Fruit fly (Drosophila melanogaster) whole organism, embryonic: ENCODE data around the gene CG18542.
A peak's percentile ranks its signal among the peaks of the same experiment; 100 is the strongest.

Source experiments
- ATbp ChIP-seq: fragments of 200-800 bp; sonication (Bioruptor generic); optimal IDR thresholded peaks from 2 replicates; lab custom pipeline; 2017; ENCODE audit warnings: missing biosample characterization, mild to moderate bottlenecking, missing genetic modification characterization, missing genetic modification reagents
- B-H2 ChIP-seq: fragments of 200-800 bp; sonication (Bioruptor generic); optimal IDR thresholded peaks from 2 replicates; lab custom pipeline; 2018; ENCODE audit warnings: missing biosample characterization, mild to moderate bottlenecking, missing genetic modification characterization
- CG10274 ChIP-seq: fragments of 200-800 bp; sonication (Bioruptor generic); optimal IDR thresholded peaks from 3 replicates; lab custom pipeline; 2017; ENCODE audit warnings: missing biosample characterization, mild to moderate bottlenecking, missing genetic modification characterization
- CG10462 ChIP-seq: fragments of 200-800 bp; sonication (Bioruptor generic); optimal IDR thresholded peaks from 2 replicates; lab custom pipeline; 2016; ENCODE audit warnings: missing biosample characterization, missing genetic modification characterization
- CG10543 ChIP-seq: fragments of 200-800 bp; sonication (Bioruptor generic); optimal IDR thresholded peaks from 3 replicates; lab custom pipeline; 2017; ENCODE audit warnings: missing biosample characterization, mild to moderate bottlenecking, missing genetic modification characterization, moderate library complexity
- CG10959 ChIP-seq: fragments of 200-800 bp; sonication (Bioruptor generic); IDR thresholded peaks from 2 replicates; pipeline ENCODE4 v1.3.6; 2022; ENCODE audit warnings: missing biosample characterization, missing genetic modification characterization
- CG1233 ChIP-seq: fragments of 200-800 bp; sonication (Bioruptor generic); optimal IDR thresholded peaks from 4 replicates; lab custom pipeline; 2018; ENCODE audit warnings: missing biosample characterization, mild to moderate bottlenecking, missing genetic modification characterization
- CG13775 ChIP-seq: fragments of 200-800 bp; sonication (Bioruptor generic); optimal IDR thresholded peaks from 3 replicates; lab custom pipeline; 2017; ENCODE audit warnings: missing biosample characterization, mild to moderate bottlenecking, missing genetic modification characterization
- CG15269 ChIP-seq: fragments of 200-800 bp; sonication (Bioruptor generic); optimal IDR thresholded peaks from 2 replicates; lab custom pipeline; 2018; ENCODE audit warnings: missing biosample characterization, mild to moderate bottlenecking, missing genetic modification characterization, moderate library complexity
- CG16815 ChIP-seq: fragments of 200-800 bp; sonication (Bioruptor generic); optimal IDR thresholded peaks from 3 replicates; lab custom pipeline; 2017; ENCODE audit warnings: missing biosample characterization, mild to moderate bottlenecking, missing genetic modification characterization
- CG2678 ChIP-seq: fragments of 200-800 bp; sonication (Bioruptor generic); optimal IDR thresholded peaks from 3 replicates; lab custom pipeline; 2019; ENCODE audit warnings: missing biosample characterization, mild to moderate bottlenecking, missing genetic modification characterization, moderate library complexity
- CG31365 ChIP-seq: fragments of 200-800 bp; sonication (Bioruptor generic); optimal IDR thresholded peaks from 2 replicates; lab custom pipeline; 2018; ENCODE audit warnings: missing biosample characterization, mild to moderate bottlenecking, missing genetic modification characterization
- CG33557 ChIP-seq: fragments of 200-800 bp; sonication (Bioruptor generic); optimal IDR thresholded peaks from 2 replicates; lab custom pipeline; 2019; ENCODE audit warnings: missing biosample characterization, mild to moderate bottlenecking, missing genetic modification characterization, moderate library complexity
- CG34224 ChIP-seq: fragments of 200-800 bp; sonication (Bioruptor generic); IDR thresholded peaks from 3 replicates; pipeline ENCODE4 v1.3.6; 2022; ENCODE audit warnings: missing biosample characterization, missing genetic modification characterization; ENCODE audit not compliant: partially characterized antibody
- CG43689 ChIP-seq: fragments of 200-800 bp; sonication (Bioruptor generic); IDR thresholded peaks from 2 replicates; pipeline ENCODE4 v1.3.6; 2022; ENCODE audit warnings: missing biosample characterization, missing genetic modification characterization
- CG4617 ChIP-seq: fragments of 200-800 bp; sonication (Bioruptor generic); optimal IDR thresholded peaks from 3 replicates; lab custom pipeline; 2016; ENCODE audit warnings: missing biosample characterization, missing genetic modification characterization, borderline replicate concordance
- CG4854 ChIP-seq: fragments of 200-800 bp; sonication (Bioruptor generic); optimal IDR thresholded peaks from 2 replicates; lab custom pipeline; 2016; ENCODE audit warnings: missing biosample characterization, missing genetic modification characterization, inconsistent platforms
- CG5180 ChIP-seq: fragments of 200-800 bp; sonication (Bioruptor generic); optimal IDR thresholded peaks from 3 replicates; lab custom pipeline; 2017; ENCODE audit warnings: missing biosample characterization, missing genetic modification characterization, mild to moderate bottlenecking, moderate library complexity, missing genetic modification reagents
- CG8765 ChIP-seq: fragments of 200-800 bp; sonication (Bioruptor generic); IDR thresholded peaks from 2 replicates; pipeline ENCODE4 v1.3.6; 2022; ENCODE audit warnings: missing biosample characterization, missing genetic modification characterization
- CG9609 ChIP-seq: fragments of 200-800 bp; sonication (Bioruptor generic); optimal IDR thresholded peaks from 3 replicates; lab custom pipeline; 2016; ENCODE audit warnings: missing biosample characterization, missing genetic modification characterization
- D ChIP-seq, 2 experiments: fragments of 200-800 bp in 1 of 2; fragments of >200 bp in 1 of 2; sonication (Bioruptor generic) in 1 of 2; optimal IDR thresholded peaks; 2 replicates in 1 of 2; 3 replicates in 1 of 2; lab custom pipeline; 2017; ENCODE audit warnings: mild to moderate bottlenecking in 1 of 2, missing biosample characterization in 1 of 2, missing genetic modification characterization in 1 of 2, missing genetic modification reagents in 1 of 2
- Doc3 ChIP-seq: fragments of 200-800 bp; sonication (Bioruptor generic); IDR thresholded peaks from 3 replicates; pipeline ENCODE4 v1.3.6; 2022; ENCODE audit warnings: missing biosample characterization, missing genetic modification characterization; ENCODE audit not compliant: partially characterized antibody
- Ets65A ChIP-seq: fragments of 200-800 bp; sonication (Bioruptor generic); peaks from one replicate; lab custom pipeline; 2016; ENCODE audit warnings: missing biosample characterization, missing genetic modification characterization
- HLH3B ChIP-seq: fragments of 200-800 bp; sonication (Bioruptor generic); IDR thresholded peaks from 2 replicates; pipeline ENCODE4 v1.3.6; 2022; ENCODE audit warnings: missing biosample characterization, missing genetic modification characterization
- Hand ChIP-seq: fragments of 200-800 bp; sonication (Bioruptor generic); optimal IDR thresholded peaks from 2 replicates; lab custom pipeline; 2017; ENCODE audit warnings: mild to moderate bottlenecking, missing biosample characterization, missing genetic modification reagents, missing genetic modification characterization
- Hr39 ChIP-seq: fragments of >200 bp; optimal IDR thresholded peaks from 2 replicates; lab custom pipeline; 2017
- Mrtf ChIP-seq: fragments of 200-800 bp; sonication (Bioruptor generic); IDR thresholded peaks from 3 replicates; pipeline ENCODE4 v1.3.6; 2022; ENCODE audit warnings: missing biosample characterization, missing genetic modification characterization
- Myb ChIP-seq: fragments of 200-800 bp; sonication (Bioruptor generic); optimal IDR thresholded peaks from 2 replicates; lab custom pipeline; 2016; ENCODE audit warnings: missing biosample characterization, missing genetic modification characterization
- NC2α ChIP-seq: fragments of 200-800 bp; sonication (Bioruptor generic); optimal IDR thresholded peaks from 2 replicates; lab custom pipeline; 2016; ENCODE audit warnings: missing biosample characterization, missing genetic modification characterization
- Oli ChIP-seq: fragments of 200-800 bp; sonication (Bioruptor generic); optimal IDR thresholded peaks from 2 replicates; lab custom pipeline; 2018; ENCODE audit warnings: missing biosample characterization, mild to moderate bottlenecking, missing genetic modification characterization, moderate library complexity
- Poxn ChIP-seq: fragments of 200-800 bp; sonication (Bioruptor generic); IDR thresholded peaks from 2 replicates; pipeline ENCODE4 v1.3.6; 2022; ENCODE audit warnings: missing biosample characterization, missing genetic modification characterization
- Rfx ChIP-seq: fragments of 200-800 bp; sonication (Bioruptor generic); IDR thresholded peaks from 2 replicates; pipeline ENCODE4 v1.3.6; 2022; ENCODE audit warnings: missing biosample characterization, missing genetic modification characterization
- TFAM ChIP-seq: fragments of 200-800 bp; sonication (Bioruptor generic); optimal IDR thresholded peaks from 2 replicates; lab custom pipeline; 2017; ENCODE audit warnings: missing biosample characterization, missing genetic modification characterization, inconsistent platforms
- Vsx1 ChIP-seq: fragments of 200-800 bp; sonication (Bioruptor generic); optimal IDR thresholded peaks from 2 replicates; lab custom pipeline; 2017; ENCODE audit warnings: missing biosample characterization, mild to moderate bottlenecking, missing genetic modification characterization, missing genetic modification reagents
- cato ChIP-seq: fragments of 200-800 bp; sonication (Bioruptor generic); optimal IDR thresholded peaks from 2 replicates; lab custom pipeline; 2016; ENCODE audit warnings: missing biosample characterization, missing genetic modification characterization, borderline replicate concordance
- ci ChIP-seq: fragments of 200-800 bp; sonication (Bioruptor generic); IDR thresholded peaks from 3 replicates; pipeline ENCODE4 v1.3.6; 2022; ENCODE audit warnings: missing biosample characterization, missing genetic modification characterization
- da ChIP-seq: fragments of 200-800 bp; sonication (Bioruptor generic); optimal IDR thresholded peaks from 2 replicates; lab custom pipeline; 2016; ENCODE audit warnings: missing biosample characterization, missing genetic modification characterization
- dmrt99B ChIP-seq: fragments of 200-800 bp; sonication (Bioruptor generic); optimal IDR thresholded peaks from 2 replicates; lab custom pipeline; 2018; ENCODE audit warnings: missing biosample characterization, mild to moderate bottlenecking, missing genetic modification characterization, moderate library complexity
- eve ChIP-seq, 2 experiments: fragments of >200 bp; optimal IDR thresholded peaks; 2 replicates each; lab custom pipeline; 2017; ENCODE audit warnings: missing biosample characterization in 2 of 2, missing genetic modification characterization in 2 of 2
- gem ChIP-seq: fragments of 200-800 bp; sonication (Bioruptor generic); optimal IDR thresholded peaks from 2 replicates; lab custom pipeline; 2019; ENCODE audit warnings: missing biosample characterization, mild to moderate bottlenecking, missing genetic modification characterization, moderate library complexity
- ind ChIP-seq: fragments of 200-800 bp; sonication (Bioruptor generic); optimal IDR thresholded peaks from 3 replicates; lab custom pipeline; 2016; ENCODE audit warnings: missing biosample characterization, missing genetic modification characterization
- knrl ChIP-seq: fragments of 200-800 bp; sonication (Bioruptor generic); IDR thresholded peaks from 3 replicates; pipeline ENCODE4 v1.3.6; 2022; ENCODE audit warnings: missing biosample characterization, missing genetic modification characterization; ENCODE audit not compliant: partially characterized antibody
- oc ChIP-seq: fragments of 200-800 bp; sonication (Bioruptor generic); optimal IDR thresholded peaks from 2 replicates; lab custom pipeline; 2018; ENCODE audit warnings: missing biosample characterization, mild to moderate bottlenecking, missing genetic modification characterization, moderate library complexity
- psq ChIP-seq: fragments of 200-800 bp; sonication (Bioruptor generic); optimal IDR thresholded peaks from 2 replicates; lab custom pipeline; 2017; ENCODE audit warnings: missing biosample characterization, missing genetic modification characterization
- repo ChIP-seq: fragments of 200-800 bp; sonication (Bioruptor generic); optimal IDR thresholded peaks from 2 replicates; lab custom pipeline; 2016; ENCODE audit warnings: missing biosample characterization, missing genetic modification characterization
- sc ChIP-seq, 3 experiments: fragments of >200 bp in 2 of 3; fragments of 200-800 bp in 1 of 3; sonication (Bioruptor generic) in 1 of 3; optimal IDR thresholded peaks; 2 replicates in 2 of 3; 3 replicates in 1 of 3; lab custom pipeline; 2017; ENCODE audit warnings: mild to moderate bottlenecking in 1 of 3, missing biosample characterization in 1 of 3, missing genetic modification characterization in 1 of 3, missing genetic modification reagents in 1 of 3
- sug ChIP-seq: fragments of 200-800 bp; optimal IDR thresholded peaks from 2 replicates; lab custom pipeline; 2019; ENCODE audit warnings: missing biosample characterization, mild to moderate bottlenecking, missing genetic modification characterization, moderate library complexity
- tx ChIP-seq: fragments of 200-800 bp; sonication (Bioruptor generic); optimal IDR thresholded peaks from 2 replicates; lab custom pipeline; 2016; ENCODE audit warnings: missing biosample characterization, missing genetic modification characterization
- zf30C ChIP-seq: fragments of 200-800 bp; sonication (Bioruptor generic); optimal IDR thresholded peaks from 3 replicates; lab custom pipeline; 2018; ENCODE audit warnings: missing biosample characterization, mild to moderate bottlenecking, missing genetic modification characterization

Gene CG18542

DNA sequence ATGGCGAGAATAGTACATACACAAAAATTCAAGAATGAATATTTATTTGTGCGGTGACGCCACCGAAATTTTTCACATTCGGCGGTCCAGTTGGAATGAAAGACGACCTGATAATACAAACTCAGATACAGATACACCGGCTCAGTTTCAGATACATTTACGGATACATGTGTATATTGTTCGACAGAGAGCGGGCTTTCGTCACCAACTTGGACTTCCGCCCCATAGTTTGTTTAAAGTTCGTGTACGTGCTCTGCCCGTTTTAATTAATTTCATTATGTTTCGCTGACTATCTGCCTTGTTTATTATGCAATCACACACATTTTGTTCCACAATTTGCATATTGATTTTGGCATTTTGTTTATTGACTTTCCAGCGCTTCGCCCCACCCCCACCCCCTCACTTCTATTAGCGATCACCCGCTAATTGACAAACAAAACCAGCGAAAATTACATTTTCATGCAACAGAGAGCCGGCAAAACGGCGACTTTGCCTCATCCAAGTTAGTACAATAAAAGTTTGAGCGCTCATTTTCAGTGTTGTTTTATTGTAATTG lies 15.7 kb downstream of the CG18542 start (continued):
- no peak for TF ChIP-seq CG4617 (GFP tag; lab: Kevin White, UChicago)
- no peak for TF ChIP-seq Mrtf (GFP tag; lab: Robert Waterston, UW)
- no peak for TF ChIP-seq CG10462
- no peak for TF ChIP-seq Hand
- no peak for TF ChIP-seq CG33557
- no peak for TF ChIP-seq oc
- peak; percentile 33 for TF ChIP-seq CG15269 (tag; lab: Kevin White, UChicago)
- TF ChIP-seq ci (GFP tag; lab: Robert Waterston, UW), result no peak
- peak; percentile 46 for TF ChIP-seq CG2678 (tag; lab: Kevin White, UChicago)
- no peak for TF ChIP-seq Rfx (GFP tag; lab: Robert Waterston, UW)
- peak; percentile 45 for TF ChIP-seq CG5180 (GFP tag; lab: Kevin White, UChicago)
- TF ChIP-seq CG1233 (GFP tag; lab: Kevin White, UChicago), result peak; percentile 51
- no peak for TF ChIP-seq Doc3
- TF ChIP-seq dmrt99B, result peak; percentile 45
- no peak for TF ChIP-seq ind (GFP tag; lab: Kevin White, UChicago)
- TF ChIP-seq CG31365 (tag; lab: Kevin White, UChicago), result peak; percentile 20
- no peak for TF ChIP-seq Hr39
- no peak for TF ChIP-seq HLH3B (GFP tag; lab: Robert Waterston, UW)
- no peak for TF ChIP-seq zf30C
- TF ChIP-seq ATbp (GFP tag; lab: Kevin White, UChicago), result peak; percentile 36
- no peak for TF ChIP-seq repo (GFP tag; lab: Kevin White, UChicago)
- peak; percentile 22 for TF ChIP-seq Vsx1
- peak; percentile 61 for TF ChIP-seq CG10543 (GFP tag; lab: Kevin White, UChicago)
- peak; percentile 36 for TF ChIP-seq gem
- TF ChIP-seq CG34224, result no peak
- peak; percentile 2 for TF ChIP-seq Myb (GFP tag; lab: Kevin White, UChicago)
- no peak for TF ChIP-seq CG13775 (GFP tag; lab: Kevin White, UChicago)
- TF ChIP-seq knrl (GFP tag; lab: Robert Waterston, UW), result no peak
- no peak for TF ChIP-seq da (GFP tag; lab: Kevin White, UChicago)
- peak; percentile 9 for TF ChIP-seq tx (GFP tag; lab: Kevin White, UChicago)
- TF ChIP-seq cato, result no peak
- no peak for TF ChIP-seq psq (GFP tag; lab: Kevin White, UChicago)
- no peak for TF ChIP-seq CG16815 (GFP tag; lab: Kevin White, UChicago)
- no peak for TF ChIP-seq NC2α (GFP tag; lab: Kevin White, UChicago)
- TF ChIP-seq Ets65A (GFP tag; lab: Kevin White, UChicago), result no peak
- TF ChIP-seq CG4854, result no peak
- TF ChIP-seq TFAM (GFP tag; lab: Kevin White, UChicago), result no peak
- peak; percentile 32 for TF ChIP-seq CG10274
- TF ChIP-seq CG43689 (GFP tag; lab: Robert Waterston, UW), result no peak
- peak; percentile 32 for TF ChIP-seq B-H2 (GFP tag; lab: Kevin White, UChicago)
- TF ChIP-seq CG8765 (GFP tag; lab: Robert Waterston, UW), result no peak
- TF ChIP-seq CG10959, result no peak
- no peak for TF ChIP-seq D (optimal IDR thresholded peaks at IDR 0.05; lab: Kevin White, UChicago)
- no peak for TF ChIP-seq D (GFP tag; optimal IDR thresholded peaks at IDR 0.05; lab: Kevin White, UChicago)
- TF ChIP-seq CG9609 (GFP tag; lab: Kevin White, UChicago), result no peak
- no peak for TF ChIP-seq Poxn (GFP tag; lab: Robert Waterston, UW)
- TF ChIP-seq Oli (tag; lab: Kevin White, UChicago), result peak; percentile 17
- TF ChIP-seq sc (optimal IDR thresholded peaks at IDR 0.05; lab: Kevin White, UChicago), result no peak
- TF ChIP-seq sc (GFP tag; optimal IDR thresholded peaks at IDR 0.05; lab: Kevin White, UChicago), result no peak
- no peak for TF ChIP-seq eve (GFP tag; optimal IDR thresholded peaks at IDR 0.05; lab: Kevin White, UChicago)
- no peak for TF ChIP-seq sug (tag; lab: Kevin White, UChicago)
